Worm (Caenorhabditis elegans) whole organism, L4/young adult: Measurements from ENCODE around the gene sde-2.
A peak's percentile ranks its signal among the peaks of the same experiment; 100 is the strongest.

Experiments used
- dao-5 ChIP-seq: sonication (generic microtip); optimal IDR thresholded peaks from 2 replicates; lab custom pipeline; 2016; ENCODE audit warnings: missing genotype, missing genetic modification characterization, moderate library complexity, missing compliant biosample characterization
- him-1 ChIP-seq: sonication (generic microtip); optimal IDR thresholded peaks from 2 replicates; lab custom pipeline; 2016; ENCODE audit warnings: missing genotype, missing genetic modification reagents, missing genetic modification characterization, missing compliant biosample characterization

- TF ChIP-seq dao-5 (tag; lab: Kevin White, UChicago) (no peak), him-1 (peak; percentile 48)
These were observed 27.9 kb downstream of the sde-2 start for ce11 chrV:13655202-13655764.
